Worm (Caenorhabditis elegans) whole organism, young adult: ENCODE results near the gene ZK177.2.

ENCODE experiments used
- B0019.2 ChIP-seq: fragments of 200-800 bp; sonication (Bioruptor generic); conservative IDR thresholded peaks from 2 replicates; pipeline ENCODE4 v1.3.6; 2022; ENCODE audit warnings: missing genetic modification reagents, missing genetic modification characterization, missing compliant biosample characterization
- B0336.3 ChIP-seq: fragments of 200-800 bp; sonication (Bioruptor generic); IDR thresholded peaks from 2 replicates; pipeline ENCODE4 v1.3.6; 2022; ENCODE audit warnings: missing genetic modification characterization, missing compliant biosample characterization
- C06A6.2 ChIP-seq: fragments of 200-800 bp; sonication (Bioruptor generic); conservative IDR thresholded peaks from 2 replicates; pipeline ENCODE4 v1.3.6; 2022; ENCODE audit warnings: missing genetic modification characterization, missing compliant biosample characterization
- C17E4.6 ChIP-seq: fragments of 200-800 bp; sonication (Bioruptor generic); IDR thresholded peaks from 2 replicates; pipeline ENCODE4 v1.3.6; 2022; ENCODE audit warnings: missing genetic modification reagents, missing genetic modification characterization, missing compliant biosample characterization
- F10E7.11 ChIP-seq: sonication (generic microtip); optimal IDR thresholded peaks from 2 replicates; lab custom pipeline; 2017; ENCODE audit warnings: mild to moderate bottlenecking, missing genetic modification characterization, moderate library complexity, missing compliant biosample characterization
- F23B12.7 ChIP-seq: sonication (generic microtip); optimal IDR thresholded peaks from 2 replicates; lab custom pipeline; 2017; ENCODE audit warnings: missing genetic modification characterization, mild to moderate bottlenecking, missing compliant biosample characterization, antibody characterized with exemption, moderate library complexity; ENCODE audit not compliant: insufficient read depth
- F55B11.4 ChIP-seq: sonication (generic microtip); optimal IDR thresholded peaks from 2 replicates; lab custom pipeline; 2016; ENCODE audit warnings: missing compliant biosample characterization, missing genetic modification characterization, borderline replicate concordance; ENCODE audit not compliant: insufficient read depth
- K11D2.4 ChIP-seq: fragments of 200-800 bp; sonication (Bioruptor generic); IDR thresholded peaks from 2 replicates; pipeline ENCODE4 v1.3.6; 2022; ENCODE audit warnings: missing genetic modification reagents, missing genetic modification characterization, missing compliant biosample characterization
- T26A5.8 ChIP-seq: sonication (generic microtip); optimal IDR thresholded peaks from 2 replicates; lab custom pipeline; 2016; ENCODE audit warnings: missing genetic modification characterization, missing compliant biosample characterization
- Y53F4B.3 ChIP-seq: fragments of 200-800 bp; sonication (Bioruptor generic); IDR thresholded peaks from 2 replicates; pipeline ENCODE4 v1.3.6; 2022; ENCODE audit warnings: missing genetic modification reagents, missing genetic modification characterization, missing compliant biosample characterization
- Y53G8AR.9 ChIP-seq: fragments of 200-800 bp; sonication (Bioruptor generic); conservative IDR thresholded peaks from 2 replicates; pipeline ENCODE4 v1.3.6; 2022; ENCODE audit warnings: missing genetic modification reagents, missing genetic modification characterization, missing compliant biosample characterization
- Y95B8A.8 ChIP-seq: fragments of 200-800 bp; sonication (Bioruptor generic); IDR thresholded peaks from 2 replicates; pipeline ENCODE4 v1.3.6; 2022; ENCODE audit warnings: missing genetic modification reagents, missing genetic modification characterization, missing compliant biosample characterization
- ZK185.1 ChIP-seq: sonication (generic microtip); optimal IDR thresholded peaks from 2 replicates; lab custom pipeline; 2016; ENCODE audit warnings: mild to moderate bottlenecking, missing genetic modification characterization, missing compliant biosample characterization; ENCODE audit not compliant: poor library complexity, severe bottlenecking
- ama-1 ChIP-seq, 3 experiments: fragments of 150-350 bp in 1 of 3; sonication (generic microtip) in 2 of 3; optimal IDR thresholded peaks; 2 replicates each; lab custom pipeline; 2014 to 2018; ENCODE audit warnings: missing biosample characterization in 2 of 3, missing genetic modification characterization in 2 of 3, missing genetic modification reagents in 2 of 3
- aptf-3 ChIP-seq: fragments of 200-800 bp; sonication (Bioruptor generic); IDR thresholded peaks from 2 replicates; pipeline ENCODE4 v1.3.6; 2022; ENCODE audit warnings: missing genetic modification characterization, missing compliant biosample characterization
- atf-7 ChIP-seq: sonication (generic microtip); optimal IDR thresholded peaks from 2 replicates; lab custom pipeline; 2017; ENCODE audit warnings: mild to moderate bottlenecking, missing genetic modification characterization, missing compliant biosample characterization
- attf-3 ChIP-seq: fragments of 200-800 bp; sonication (Bioruptor generic); conservative IDR thresholded peaks from 2 replicates; pipeline ENCODE4 v1.3.6; 2022; ENCODE audit warnings: missing genetic modification reagents, missing genetic modification characterization, missing compliant biosample characterization
- bed-2 ChIP-seq: fragments of 200-800 bp; sonication (Bioruptor generic); IDR thresholded peaks from 2 replicates; pipeline ENCODE4 v1.3.6; 2022; ENCODE audit warnings: missing genetic modification reagents, missing genetic modification characterization, missing compliant biosample characterization
- cebp-1 ChIP-seq, 2 experiments: fragments of 200-800 bp in 1 of 2; sonication (Bioruptor generic) in 1 of 2; sonication (generic microtip) in 1 of 2; IDR thresholded peaks in 1 of 2; optimal IDR thresholded peaks in 1 of 2; 2 replicates each; pipeline versions ENCODE4 v1.3.6 to Lab custom; 2017 to 2022; ENCODE audit warnings: missing compliant biosample characterization in 2 of 2, missing genetic modification characterization in 2 of 2, mild to moderate bottlenecking in 1 of 2, missing genetic modification reagents in 1 of 2, moderate library complexity in 1 of 2
- cebp-2 ChIP-seq: fragments of 200-800 bp; sonication (Bioruptor generic); IDR thresholded peaks from 2 replicates; pipeline ENCODE4 v1.3.6; 2022; ENCODE audit warnings: missing genetic modification characterization, missing compliant biosample characterization
- ceh-100 ChIP-seq: fragments of 200-800 bp; sonication (Bioruptor generic); IDR thresholded peaks from 2 replicates; pipeline ENCODE4 v1.3.6; 2022; ENCODE audit warnings: missing genetic modification reagents, missing genetic modification characterization, missing compliant biosample characterization
- ceh-58 ChIP-seq: fragments of 200-800 bp; sonication (Bioruptor generic); IDR thresholded peaks from 2 replicates; pipeline ENCODE4 v1.3.6; 2022; ENCODE audit warnings: missing genetic modification characterization, missing compliant biosample characterization
- dox-1 ChIP-seq: fragments of 200-800 bp; sonication (Bioruptor generic); IDR thresholded peaks from 2 replicates; pipeline ENCODE4 v1.3.6; 2022; ENCODE audit warnings: missing genetic modification reagents, missing genetic modification characterization, missing compliant biosample characterization
- dpff-1 ChIP-seq: sonication (generic microtip); optimal IDR thresholded peaks from 2 replicates; lab custom pipeline; 2017; ENCODE audit warnings: mild to moderate bottlenecking, missing genetic modification characterization, missing compliant biosample characterization
- dpl-1 ChIP-seq: fragments of 150-350 bp; optimal IDR thresholded peaks from 2 replicates; lab custom pipeline; 2014; ENCODE audit warnings: missing biosample characterization, missing genetic modification reagents, missing genetic modification characterization
- egl-18 ChIP-seq: fragments of 200-800 bp; sonication (Bioruptor generic); IDR thresholded peaks from 2 replicates; pipeline ENCODE4 v1.3.6; 2022; ENCODE audit warnings: missing genetic modification reagents, missing genetic modification characterization, missing compliant biosample characterization
- egl-44 ChIP-seq: fragments of 200-800 bp; sonication (Bioruptor generic); IDR thresholded peaks from 2 replicates; pipeline ENCODE4 v1.3.6; 2022; ENCODE audit warnings: missing genetic modification reagents, missing genetic modification characterization, missing compliant biosample characterization
- hmg-1.2 ChIP-seq: fragments of 200-800 bp; sonication (Bioruptor generic); IDR thresholded peaks from 2 replicates; pipeline ENCODE4 v1.3.6; 2022; ENCODE audit warnings: missing genetic modification reagents, missing genetic modification characterization, missing compliant biosample characterization
- hmg-20 ChIP-seq: fragments of 200-800 bp; sonication (Bioruptor generic); IDR thresholded peaks from 2 replicates; pipeline ENCODE4 v1.3.6; 2022; ENCODE audit warnings: missing genetic modification reagents, missing genetic modification characterization, missing compliant biosample characterization
- hrde-1 ChIP-seq: sonication (generic microtip); optimal IDR thresholded peaks from 2 replicates; lab custom pipeline; 2016; ENCODE audit warnings: missing genetic modification characterization, mild to moderate bottlenecking, missing compliant biosample characterization, moderate library complexity, missing genotype, missing genetic modification reagents, borderline replicate concordance
- hsf-1 ChIP-seq: fragments of 200-800 bp; sonication (Bioruptor generic); IDR thresholded peaks from 2 replicates; pipeline ENCODE4 v1.3.6; 2022; ENCODE audit warnings: missing genetic modification reagents, missing genetic modification characterization, missing compliant biosample characterization
- let-607 ChIP-seq, 2 experiments: fragments of 200-800 bp in 1 of 2; sonication (Bioruptor generic) in 1 of 2; sonication (generic microtip) in 1 of 2; optimal IDR thresholded peaks; 2 replicates each; lab custom pipeline; 2016 to 2018; ENCODE audit warnings: mild to moderate bottlenecking in 2 of 2, missing compliant biosample characterization in 2 of 2, missing genetic modification characterization in 2 of 2, moderate library complexity in 2 of 2, missing genotype in 1 of 2
- lin-40 ChIP-seq: sonication (generic microtip); optimal IDR thresholded peaks from 2 replicates; lab custom pipeline; 2016; ENCODE audit warnings: missing genetic modification characterization, mild to moderate bottlenecking, missing compliant biosample characterization, missing genotype, missing genetic modification reagents
- lin-54 ChIP-seq: fragments of 200-800 bp; sonication (Bioruptor generic); optimal IDR thresholded peaks from 2 replicates; lab custom pipeline; 2018; ENCODE audit warnings: mild to moderate bottlenecking, missing genetic modification characterization, missing compliant biosample characterization
- lsy-27 ChIP-seq: sonication (generic microtip); optimal IDR thresholded peaks from 2 replicates; lab custom pipeline; 2017; ENCODE audit warnings: missing genetic modification characterization, mild to moderate bottlenecking, missing compliant biosample characterization, antibody characterized with exemption, missing genotype, borderline replicate concordance; ENCODE audit not compliant: insufficient read depth
- madf-10 ChIP-seq: sonication (generic microtip); optimal IDR thresholded peaks from 2 replicates; lab custom pipeline; 2016; ENCODE audit warnings: mild to moderate bottlenecking, missing genetic modification characterization, missing compliant biosample characterization
- madf-6 ChIP-seq: fragments of 200-800 bp; sonication (Bioruptor generic); IDR thresholded peaks from 2 replicates; pipeline ENCODE4 v1.3.6; 2022; ENCODE audit warnings: missing genetic modification reagents, missing genetic modification characterization, missing compliant biosample characterization
- mcd-1 ChIP-seq: fragments of 200-800 bp; sonication (Bioruptor generic); IDR thresholded peaks from 2 replicates; pipeline ENCODE4 v1.3.6; 2022; ENCODE audit warnings: missing genetic modification reagents, missing genetic modification characterization, missing compliant biosample characterization
- mel-28 ChIP-seq: sonication (generic microtip); optimal IDR thresholded peaks from 2 replicates; lab custom pipeline; 2016; ENCODE audit warnings: borderline replicate concordance, mild to moderate bottlenecking, missing genetic modification characterization, missing compliant biosample characterization
- nhr-90 ChIP-seq: sonication (generic microtip); optimal IDR thresholded peaks from 2 replicates; lab custom pipeline; 2016; ENCODE audit warnings: missing genotype, mild to moderate bottlenecking, missing genetic modification characterization, missing compliant biosample characterization
- pbrm-1 ChIP-seq: fragments of 200-800 bp; sonication (Bioruptor generic); IDR thresholded peaks from 2 replicates; pipeline ENCODE4 v1.3.6; 2022; ENCODE audit warnings: missing genetic modification reagents, missing genetic modification characterization, missing compliant biosample characterization
- sdz-38 ChIP-seq: sonication (generic microtip); optimal IDR thresholded peaks from 2 replicates; lab custom pipeline; 2016; ENCODE audit warnings: missing genotype, missing genetic modification characterization, missing compliant biosample characterization
- snpc-3.4 ChIP-seq: sonication (generic microtip); optimal IDR thresholded peaks from 2 replicates; lab custom pipeline; 2017; ENCODE audit warnings: missing genetic modification characterization, mild to moderate bottlenecking, missing compliant biosample characterization, antibody characterized with exemption, moderate library complexity, missing genotype, missing genetic modification reagents
- tbp1 ChIP-seq: fragments of 200-800 bp; sonication (Bioruptor generic); optimal IDR thresholded peaks from 2 replicates; lab custom pipeline; 2018; ENCODE audit warnings: mild to moderate bottlenecking, missing genetic modification characterization, missing compliant biosample characterization
- xnd-1 ChIP-seq: sonication (generic microtip); optimal IDR thresholded peaks from 2 replicates; lab custom pipeline; 2016; ENCODE audit warnings: missing genotype, missing genetic modification reagents, missing genetic modification characterization, missing compliant biosample characterization
- ztf-22 ChIP-seq: fragments of 200-800 bp; sonication (Bioruptor generic); optimal IDR thresholded peaks from 2 replicates; lab custom pipeline; 2018; ENCODE audit warnings: mild to moderate bottlenecking, missing genetic modification characterization, moderate library complexity, missing compliant biosample characterization

Gene ZK177.2

ce11 chrII:5544145-5544515 lies 25.1 kb downstream of the ZK177.2 start (continued):
- TF ChIP-seq ZK185.1 (tag; lab: Kevin White, UChicago), result peak; percentile 18
- TF ChIP-seq dpl-1 (GFP tag; lab: Kevin White, UChicago), result no peak
- no peak for TF ChIP-seq cebp-2 (GFP tag; lab: Robert Waterston, UW)
- TF ChIP-seq mel-28 (tag; lab: Kevin White, UChicago), result no peak
- TF ChIP-seq C06A6.2 (GFP tag; lab: Robert Waterston, UW), result peak; percentile 78
- no peak for TF ChIP-seq sdz-38 (tag; lab: Kevin White, UChicago)
- TF ChIP-seq tbp1 (GFP tag; lab: Kevin White, UChicago), result peak; percentile 74
- TF ChIP-seq ceh-100 (GFP tag; lab: Robert Waterston, UW), result no peak
- no peak for TF ChIP-seq F55B11.4 (tag; lab: Kevin White, UChicago)
- TF ChIP-seq snpc-3.4 (tag; lab: Kevin White, UChicago), result no peak
- TF ChIP-seq ztf-22, result peak; percentile 50
- TF ChIP-seq aptf-3 (GFP tag; lab: Robert Waterston, UW), result no peak; the same call in 1 of the 2 replicates
- TF ChIP-seq C17E4.6, result no peak
- TF ChIP-seq xnd-1 (tag; lab: Kevin White, UChicago), result no peak
- TF ChIP-seq hsf-1 (GFP tag; lab: Robert Waterston, UW), result peak; percentile 11; the same call in 1 of the 2 replicates
- TF ChIP-seq atf-7 (tag; lab: Kevin White, UChicago), result no peak
- TF ChIP-seq F10E7.11 (tag; lab: Kevin White, UChicago), result no peak
- TF ChIP-seq ceh-58 (GFP tag; lab: Robert Waterston, UW), result no peak
- TF ChIP-seq T26A5.8 (tag; lab: Kevin White, UChicago), result no peak
- TF ChIP-seq F23B12.7 (tag; lab: Kevin White, UChicago), result peak; percentile 25
- TF ChIP-seq madf-6 (GFP tag; lab: Robert Waterston, UW), result peak; percentile 30; the same call in 1 of the 2 replicates
- peak; percentile 14; the same call in 1 of the 2 replicates for TF ChIP-seq dox-1 (GFP tag; lab: Robert Waterston, UW)
- peak; percentile 62; the same call in 1 of the 2 replicates for TF ChIP-seq egl-44 (GFP tag; lab: Robert Waterston, UW)
- peak; percentile 64 for TF ChIP-seq cebp-1 (GFP tag; IDR thresholded peaks at IDR 0.05; lab: Robert Waterston, UW)
- peak; percentile 60 for TF ChIP-seq cebp-1 (tag; optimal IDR thresholded peaks at IDR 0.05; lab: Kevin White, UChicago)
- peak; percentile 54; the same call in 1 of the 2 replicates for TF ChIP-seq B0336.3 (GFP tag; lab: Robert Waterston, UW)
- no peak for TF ChIP-seq madf-10 (tag; lab: Kevin White, UChicago)
- no peak for TF ChIP-seq hrde-1 (tag; lab: Kevin White, UChicago)
- no peak for TF ChIP-seq let-607 (tag; optimal IDR thresholded peaks at IDR 0.05; lab: Kevin White, UChicago)
- TF ChIP-seq hmg-1.2 (GFP tag; lab: Robert Waterston, UW), result peak; percentile 53
- 0 out of 2 replicates have a peak, but pooled peaks have one; percentile 27 for TF ChIP-seq hmg-20 (GFP tag; lab: Robert Waterston, UW)
- TF ChIP-seq bed-2 (GFP tag; lab: Robert Waterston, UW), result no peak
- peak; percentile 49 for TF ChIP-seq attf-3
- TF ChIP-seq lin-54 (GFP tag; lab: Kevin White, UChicago), result peak; percentile 25
- TF ChIP-seq lin-40 (tag; lab: Kevin White, UChicago), result no peak
- no peak for TF ChIP-seq Y95B8A.8 (GFP tag; lab: Robert Waterston, UW)
- 0 out of 2 replicates have a peak, but pooled peaks have one; percentile 9 for TF ChIP-seq egl-18 (GFP tag; lab: Robert Waterston, UW)
- peak; percentile 62; the same call in 1 of the 2 replicates for TF ChIP-seq K11D2.4 (GFP tag; lab: Robert Waterston, UW)
- no peak for TF ChIP-seq dpff-1 (tag; lab: Kevin White, UChicago)
- peak; percentile 61 for TF ChIP-seq mcd-1 (GFP tag; lab: Robert Waterston, UW)
- no peak for TF ChIP-seq nhr-90 (tag; lab: Kevin White, UChicago)
- peak; percentile 93 for TF ChIP-seq pbrm-1 (GFP tag; lab: Robert Waterston, UW)
- TF ChIP-seq Y53F4B.3, result no peak
- TF ChIP-seq ama-1 (optimal IDR thresholded peaks at IDR 0.05; lab: Kevin White, UChicago), result peak; percentile 98
- no peak for TF ChIP-seq ama-1 (GFP tag; optimal IDR thresholded peaks at IDR 0.05; lab: Kevin White, UChicago)
- no peak for TF ChIP-seq B0019.2 (GFP tag; lab: Robert Waterston, UW)
- TF ChIP-seq lsy-27, result no peak
- TF ChIP-seq Y53G8AR.9 (GFP tag; lab: Robert Waterston, UW), result peak; percentile 37
